Fruit fly (Drosophila melanogaster) whole organism, pupa: ENCODE data around the gene CG11791.
A peak's percentile ranks its signal among the peaks of the same experiment; 100 is the strongest.

ENCODE experiments used
- CG10348 ChIP-seq: fragments of 200-800 bp; sonication (Bioruptor generic); IDR thresholded peaks from 2 replicates; pipeline ENCODE4 v1.3.6; 2022; ENCODE audit warnings: missing biosample characterization, missing genetic modification characterization
- CG12605 ChIP-seq: fragments of 200-800 bp; sonication (Bioruptor generic); IDR thresholded peaks from 2 replicates; pipeline ENCODE4 v1.3.6; 2022; ENCODE audit warnings: missing biosample characterization, missing genetic modification characterization
- CG14655 ChIP-seq: fragments of 200-800 bp; sonication (Bioruptor generic); optimal IDR thresholded peaks from 3 replicates; lab custom pipeline; 2017; ENCODE audit warnings: mild to moderate bottlenecking, missing biosample characterization, missing genetic modification reagents, missing genetic modification characterization
- CG32121 ChIP-seq: fragments of 200-800 bp; sonication (Bioruptor generic); IDR thresholded peaks from 2 replicates; pipeline ENCODE4 v1.3.6; 2022; ENCODE audit warnings: missing biosample characterization, missing genetic modification characterization
- CG34367 ChIP-seq: fragments of 200-800 bp; sonication (Bioruptor generic); optimal IDR thresholded peaks from 2 replicates; lab custom pipeline; 2018; ENCODE audit warnings: missing biosample characterization, mild to moderate bottlenecking, missing genetic modification characterization
- CG4496 ChIP-seq: fragments of 200-800 bp; sonication (Bioruptor generic); IDR thresholded peaks from 3 replicates; pipeline ENCODE4 v1.3.6; 2022; ENCODE audit warnings: missing biosample characterization, missing genetic modification characterization
- CG8301 ChIP-seq: fragments of 200-800 bp; sonication (Bioruptor generic); optimal IDR thresholded peaks from 2 replicates; lab custom pipeline; 2018; ENCODE audit warnings: missing biosample characterization, mild to moderate bottlenecking, missing genetic modification characterization
- EcR ChIP-seq: fragments of 200-800 bp; sonication (Bioruptor generic); optimal IDR thresholded peaks from 3 replicates; lab custom pipeline; 2019; ENCODE audit warnings: missing biosample characterization, missing genetic modification characterization, mild to moderate bottlenecking, moderate library complexity, missing genetic modification reagents
- Ets98B ChIP-seq: fragments of 200-800 bp; sonication (Bioruptor generic); IDR thresholded peaks from 2 replicates; pipeline ENCODE4 v1.3.6; 2022; ENCODE audit warnings: missing biosample characterization, missing genetic modification characterization
- Pif1A ChIP-seq: fragments of 200-800 bp; sonication (Bioruptor generic); optimal IDR thresholded peaks from 3 replicates; lab custom pipeline; 2016; ENCODE audit warnings: missing biosample characterization, missing genetic modification characterization
- Snoo ChIP-seq: fragments of 200-800 bp; sonication (Bioruptor generic); optimal IDR thresholded peaks from 3 replicates; lab custom pipeline; 2017; ENCODE audit warnings: missing biosample characterization, mild to moderate bottlenecking, missing genetic modification characterization, inconsistent platforms
- rn ChIP-seq: fragments of 200-800 bp; sonication (Bioruptor generic); IDR thresholded peaks from 2 replicates; pipeline ENCODE4 v1.3.6; 2022; ENCODE audit warnings: missing biosample characterization, missing genetic modification characterization

DNA sequence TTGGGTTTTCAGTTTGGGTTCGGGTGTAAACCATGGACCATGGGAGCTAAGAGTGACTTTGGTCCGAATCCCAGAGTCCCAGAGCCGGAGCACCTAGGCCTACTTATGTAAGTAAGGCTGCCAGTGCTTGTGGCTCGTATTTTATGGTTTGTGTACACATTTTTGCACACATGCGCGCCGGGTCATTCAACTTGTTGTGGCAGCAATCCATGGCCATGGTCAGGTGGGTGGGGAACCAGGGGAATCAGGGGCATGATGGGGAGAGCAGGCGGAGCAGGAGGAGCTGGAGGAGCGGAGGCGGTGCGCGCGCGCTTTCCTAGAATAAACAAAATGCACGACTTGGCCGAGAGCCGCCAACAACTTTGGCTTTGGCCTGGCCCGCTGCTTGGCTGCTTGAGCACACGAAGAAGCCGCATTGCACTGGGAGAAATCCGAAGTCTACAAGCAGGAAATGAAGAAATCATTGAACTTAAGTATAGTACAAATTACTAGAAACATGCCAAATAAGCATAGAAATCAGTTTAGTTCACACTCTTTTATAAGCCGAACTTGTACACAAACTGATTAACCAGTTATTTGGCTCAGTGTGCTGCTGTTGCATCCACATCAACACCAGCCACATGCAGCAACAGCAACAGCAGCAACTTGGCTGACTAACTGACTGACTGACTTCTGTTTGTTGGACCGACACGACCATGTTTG lies 39.5 kb upstream of the CG11791 start:
- no peak for TF ChIP-seq Snoo (tag; lab: Kevin White, UChicago)
- peak; percentile 84 for TF ChIP-seq EcR (GFP tag; lab: Kevin White, UChicago)
- TF ChIP-seq CG12605 (GFP tag; lab: Robert Waterston, UW), result peak; percentile 88
- TF ChIP-seq CG10348 (GFP tag; lab: Robert Waterston, UW), result peak; percentile 51; the same call in 1 of the 2 replicates
- TF ChIP-seq Ets98B (GFP tag; lab: Robert Waterston, UW), result peak; percentile 95
- peak; percentile 96 for TF ChIP-seq CG8301
- TF ChIP-seq CG32121 (GFP tag; lab: Robert Waterston, UW), result peak; percentile 90
- peak; percentile 85 for TF ChIP-seq CG34367 (tag; lab: Kevin White, UChicago)
- peak; percentile 96 for TF ChIP-seq CG14655
- TF ChIP-seq Pif1A (GFP tag; lab: Kevin White, UChicago), result peak; percentile 87
- peak; percentile 81 for TF ChIP-seq rn (GFP tag; lab: Robert Waterston, UW)
- peak; percentile 95 for TF ChIP-seq CG4496 (GFP tag; lab: Robert Waterston, UW)
